Fruit fly (Drosophila melanogaster) whole organism, adult: ENCODE results near the gene CG32816.

ENCODE experiments used
- CG1620 ChIP-seq: fragments of 200-800 bp; sonication (Bioruptor generic); optimal IDR thresholded peaks from 2 replicates; lab custom pipeline; 2016; ENCODE audit warnings: missing biosample characterization, missing genetic modification characterization
- kay ChIP-seq: fragments of 200-800 bp; sonication (Bioruptor generic); peaks from one replicate; lab custom pipeline; 2016; ENCODE audit warnings: missing biosample characterization, missing genetic modification characterization, borderline replicate concordance
- ovo ChIP-seq: fragments of 200-800 bp; sonication (Bioruptor generic); optimal IDR thresholded peaks from 2 replicates; lab custom pipeline; 2016; ENCODE audit warnings: missing biosample characterization, missing genetic modification characterization

dm6 chrX:463934-464333 is 6.6 kb downstream of the CG32816 start:
- TF ChIP-seq kay (GFP tag; lab: Kevin White, UChicago) (no peak), ovo (no peak), CG1620 (no peak)
